Worm (Caenorhabditis elegans) whole organism, late embryonic: ENCODE measurements around the gene B0238.9.

Source experiments
- ceh-6 ChIP-seq: fragments of 200-800 bp; sonication (Bioruptor generic); optimal IDR thresholded peaks from 2 replicates; lab custom pipeline; 2018; ENCODE audit warnings: mild to moderate bottlenecking, missing genetic modification characterization, missing compliant biosample characterization
- che-1 ChIP-seq: sonication (generic microtip); optimal IDR thresholded peaks from 2 replicates; lab custom pipeline; 2016; ENCODE audit warnings: mild to moderate bottlenecking, missing genetic modification characterization, missing compliant biosample characterization
- ets-4 ChIP-seq: sonication (generic microtip); optimal IDR thresholded peaks from 2 replicates; lab custom pipeline; 2016; ENCODE audit warnings: missing genetic modification characterization, missing compliant biosample characterization
- hlh-8 ChIP-seq: sonication (generic microtip); optimal IDR thresholded peaks from 2 replicates; lab custom pipeline; 2016; ENCODE audit warnings: missing genotype, missing genetic modification characterization, missing compliant biosample characterization
- odd-2 ChIP-seq: sonication (generic microtip); optimal IDR thresholded peaks from 2 replicates; lab custom pipeline; 2017; ENCODE audit warnings: antibody characterized with exemption, mild to moderate bottlenecking, missing genetic modification characterization, missing compliant biosample characterization
- ttx-3 ChIP-seq: sonication (generic microtip); optimal IDR thresholded peaks from 2 replicates; lab custom pipeline; 2016; ENCODE audit warnings: missing genetic modification reagents, missing genetic modification characterization, missing compliant biosample characterization

DNA sequence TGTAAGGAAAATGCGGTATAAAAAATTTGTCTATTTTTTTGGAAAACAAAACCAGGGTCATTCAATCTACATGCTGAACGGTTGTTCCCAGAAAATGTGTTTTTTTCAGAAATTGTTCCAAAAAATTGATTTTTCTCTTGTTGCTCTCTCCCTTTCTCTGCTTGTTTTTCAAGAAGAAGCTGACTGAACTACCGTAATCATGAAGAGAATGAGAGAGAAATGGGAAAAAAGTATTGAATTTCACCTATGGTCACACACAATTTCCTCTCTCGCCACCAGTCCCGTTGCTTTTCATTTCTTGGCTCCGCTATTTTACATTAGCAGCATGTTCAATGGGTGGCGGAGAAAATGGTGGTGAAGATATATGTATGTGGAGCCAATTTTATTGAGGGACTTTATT, 44.9 kb upstream of the B0238.9 start:
- no peak for TF ChIP-seq ceh-6 (GFP tag; lab: Kevin White, UChicago)
- TF ChIP-seq hlh-8, result no peak
- no peak for TF ChIP-seq ets-4 (tag; lab: Kevin White, UChicago)
- no peak for TF ChIP-seq che-1
- no peak for TF ChIP-seq odd-2 (tag; lab: Kevin White, UChicago)
- TF ChIP-seq ttx-3, result no peak
